Worm (Caenorhabditis elegans): ENCODE results near the gene cest-35.2.

DNA sequence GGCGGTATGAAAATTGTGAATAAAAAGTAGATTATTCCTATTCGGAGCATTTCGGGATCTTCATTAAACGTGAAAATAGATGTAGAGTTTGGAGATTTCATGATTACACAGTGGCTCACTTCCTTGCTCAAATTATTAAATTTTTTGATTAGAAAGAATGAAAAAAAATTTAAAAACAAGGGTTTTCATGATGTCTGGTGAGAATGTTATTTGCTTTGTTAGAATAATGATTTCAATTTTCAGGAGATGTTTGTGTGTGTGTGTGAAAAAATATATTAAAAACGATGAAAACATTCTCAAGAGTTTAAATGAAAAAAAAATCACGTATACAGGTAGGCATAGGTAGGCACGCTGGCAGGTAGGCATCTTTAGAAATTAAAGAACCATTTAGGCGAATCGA, 15.0 kb upstream of the cest-35.2 start, which contains the start of gene srt-68:
- TF ChIP-seq spr-3 (GFP tag; optimal IDR thresholded peaks at IDR 0.05) (no peak), nhr-11 (tag; optimal IDR thresholded peaks at IDR 0.05) (no peak), nhr-10 (tag; optimal IDR thresholded peaks at IDR 0.05) (no peak), ztf-11 (tag; optimal IDR thresholded peaks at IDR 0.05) (no peak), Y105C5A.15 (GFP tag; IDR thresholded peaks at IDR 0.05) (no peak), pqm-1 (tag; optimal IDR thresholded peaks at IDR 0.05) (no peak), fos-1 (tag; optimal IDR thresholded peaks at IDR 0.05) (no peak), egl-27 (tag; optimal IDR thresholded peaks at IDR 0.05) (no peak), nhr-48 (tag; optimal IDR thresholded peaks at IDR 0.05) (no peak), jun-1 (tag; optimal IDR thresholded peaks at IDR 0.05) (no peak), unc-39 (tag; optimal IDR thresholded peaks at IDR 0.05) (no peak)
